Fruit fly (Drosophila melanogaster) whole organism, embryonic: ENCODE data around the gene FASN2.

Experiments used
- Antp ChIP-seq: fragments of 200-800 bp; sonication (Bioruptor generic); optimal IDR thresholded peaks from 3 replicates; lab custom pipeline; 2016; ENCODE audit warnings: missing biosample characterization, missing genetic modification characterization
- Bgb ChIP-seq: fragments of 200-800 bp; sonication (Bioruptor generic); IDR thresholded peaks from 2 replicates; pipeline ENCODE4 v1.3.6; 2022; ENCODE audit warnings: missing biosample characterization, missing genetic modification characterization; ENCODE audit not compliant: partially characterized antibody
- CG10267 ChIP-seq: fragments of 200-800 bp; sonication (Bioruptor generic); optimal IDR thresholded peaks from 2 replicates; lab custom pipeline; 2018; ENCODE audit warnings: missing biosample characterization, mild to moderate bottlenecking, missing genetic modification characterization, moderate library complexity
- CG10274 ChIP-seq: fragments of 200-800 bp; sonication (Bioruptor generic); optimal IDR thresholded peaks from 3 replicates; lab custom pipeline; 2017; ENCODE audit warnings: missing biosample characterization, mild to moderate bottlenecking, missing genetic modification characterization
- CG10654 ChIP-seq: fragments of 200-800 bp; sonication (Bioruptor generic); optimal IDR thresholded peaks from 2 replicates; lab custom pipeline; 2016; ENCODE audit warnings: missing biosample characterization, missing genetic modification characterization
- CG11695 ChIP-seq: fragments of 200-800 bp; sonication (Bioruptor generic); IDR thresholded peaks from 3 replicates; pipeline ENCODE4 v1.3.6; 2022; ENCODE audit warnings: missing biosample characterization, missing genetic modification characterization
- CG12219 ChIP-seq: fragments of 200-800 bp; sonication (Bioruptor generic); optimal IDR thresholded peaks from 3 replicates; lab custom pipeline; 2018; ENCODE audit warnings: missing biosample characterization, mild to moderate bottlenecking, missing genetic modification characterization
- CG12659 ChIP-seq: fragments of 200-800 bp; sonication (Bioruptor generic); optimal IDR thresholded peaks from 3 replicates; lab custom pipeline; 2017; ENCODE audit warnings: mild to moderate bottlenecking, missing biosample characterization, missing genetic modification reagents, missing genetic modification characterization
- CG1529 ChIP-seq: fragments of 200-800 bp; sonication (Bioruptor generic); optimal IDR thresholded peaks from 3 replicates; lab custom pipeline; 2018; ENCODE audit warnings: missing biosample characterization, missing genetic modification characterization
- CG1603 ChIP-seq: fragments of 200-800 bp; sonication (Bioruptor generic); optimal IDR thresholded peaks from 2 replicates; lab custom pipeline; 2019; ENCODE audit warnings: missing biosample characterization, mild to moderate bottlenecking, missing genetic modification characterization, moderate library complexity
- CG17328 ChIP-seq: fragments of 200-800 bp; sonication (Bioruptor generic); IDR thresholded peaks from 2 replicates; pipeline ENCODE4 v1.3.6; 2022; ENCODE audit warnings: missing biosample characterization, missing genetic modification characterization
- CG2120 ChIP-seq: fragments of 200-800 bp; sonication (Bioruptor generic); optimal IDR thresholded peaks from 3 replicates; lab custom pipeline; 2016; ENCODE audit warnings: missing biosample characterization, missing genetic modification characterization
- CG31365 ChIP-seq: fragments of 200-800 bp; sonication (Bioruptor generic); optimal IDR thresholded peaks from 2 replicates; lab custom pipeline; 2018; ENCODE audit warnings: missing biosample characterization, mild to moderate bottlenecking, missing genetic modification characterization
- CG3407 ChIP-seq: fragments of 200-800 bp; sonication (Bioruptor generic); optimal IDR thresholded peaks from 2 replicates; lab custom pipeline; 2018; ENCODE audit warnings: missing biosample characterization, mild to moderate bottlenecking, missing genetic modification characterization
- CG3726 ChIP-seq: fragments of 200-800 bp; sonication (Bioruptor generic); IDR thresholded peaks from 3 replicates; pipeline ENCODE4, ENCODE4 v1.3.6; 2022; ENCODE audit warnings: missing biosample characterization, missing genetic modification characterization
- CG42726 ChIP-seq: fragments of 200-800 bp; sonication (Bioruptor generic); IDR thresholded peaks from 2 replicates; pipeline ENCODE4 v1.3.6; 2022; ENCODE audit warnings: missing biosample characterization, missing genetic modification characterization; ENCODE audit not compliant: partially characterized antibody
- CG4707 ChIP-seq: fragments of 200-800 bp; sonication (Bioruptor generic); optimal IDR thresholded peaks from 2 replicates; lab custom pipeline; 2018; ENCODE audit warnings: missing biosample characterization, mild to moderate bottlenecking, missing genetic modification characterization, moderate library complexity
- CG5245 ChIP-seq: fragments of 200-800 bp; sonication (Bioruptor generic); optimal IDR thresholded peaks from 3 replicates; lab custom pipeline; 2016; ENCODE audit warnings: missing biosample characterization, missing genetic modification characterization
- CG6683 ChIP-seq: fragments of 200-800 bp; sonication (Bioruptor generic); optimal IDR thresholded peaks from 2 replicates; lab custom pipeline; 2017; ENCODE audit warnings: missing biosample characterization, mild to moderate bottlenecking, missing genetic modification characterization, missing genetic modification reagents
- CG7556 ChIP-seq: fragments of 200-800 bp; sonication (Bioruptor generic); optimal IDR thresholded peaks from 2 replicates; lab custom pipeline; 2017; ENCODE audit warnings: missing biosample characterization, mild to moderate bottlenecking, missing genetic modification characterization
- CG8359 ChIP-seq: fragments of 200-800 bp; sonication (Bioruptor generic); optimal IDR thresholded peaks from 2 replicates; lab custom pipeline; 2017; ENCODE audit warnings: missing biosample characterization, mild to moderate bottlenecking, missing genetic modification characterization, borderline replicate concordance
- CG9817 ChIP-seq: fragments of 200-800 bp; sonication (Bioruptor generic); optimal IDR thresholded peaks from 2 replicates; lab custom pipeline; 2018; ENCODE audit warnings: missing biosample characterization, mild to moderate bottlenecking, missing genetic modification characterization, moderate library complexity
- CHES-1-like ChIP-seq: fragments of 200-800 bp; sonication (Bioruptor generic); optimal IDR thresholded peaks from 2 replicates; lab custom pipeline; 2016; ENCODE audit warnings: missing biosample characterization, missing genetic modification characterization
- Camta ChIP-seq: fragments of 200-800 bp; sonication (Bioruptor generic); optimal IDR thresholded peaks from 2 replicates; lab custom pipeline; 2016; ENCODE audit warnings: missing biosample characterization, missing genetic modification characterization
- Drgx ChIP-seq: fragments of 200-800 bp; sonication (Bioruptor generic); IDR thresholded peaks from 2 replicates; pipeline ENCODE4 v1.3.6; 2022; ENCODE audit warnings: missing biosample characterization, missing genetic modification characterization
- ERR ChIP-seq: fragments of 200-800 bp; sonication (Bioruptor generic); optimal IDR thresholded peaks from 2 replicates; lab custom pipeline; 2016; ENCODE audit warnings: missing biosample characterization, missing genetic modification characterization
- GATAe ChIP-seq: fragments of 200-800 bp; sonication (Bioruptor generic); conservative IDR thresholded peaks from 2 replicates; pipeline ENCODE4 v1.3.6; 2022; ENCODE audit warnings: missing biosample characterization, missing genetic modification characterization
- Gsc ChIP-seq: fragments of 200-800 bp; sonication (Bioruptor generic); IDR thresholded peaks from 2 replicates; pipeline ENCODE4 v1.3.6; 2022; ENCODE audit warnings: missing biosample characterization, missing genetic modification characterization
- Gug ChIP-seq: fragments of 200-800 bp; sonication (Bioruptor generic); IDR thresholded peaks from 4 replicates; pipeline ENCODE4 v1.3.6; 2022; ENCODE audit warnings: missing biosample characterization, missing genetic modification characterization
- Hmr ChIP-seq: fragments of 200-800 bp; sonication (Bioruptor generic); optimal IDR thresholded peaks from 3 replicates; lab custom pipeline; 2017; ENCODE audit warnings: mild to moderate bottlenecking, missing biosample characterization, missing genetic modification reagents, missing genetic modification characterization
- Hsf ChIP-seq: fragments of 200-800 bp; sonication (Bioruptor generic); optimal IDR thresholded peaks from 3 replicates; lab custom pipeline; 2016; ENCODE audit warnings: missing biosample characterization, missing genetic modification characterization
- Pdp1 ChIP-seq, 2 experiments: fragments of 200-800 bp; sonication (Bioruptor generic); optimal IDR thresholded peaks; 3 replicates each; lab custom pipeline; 2016; ENCODE audit warnings: missing biosample characterization in 2 of 2, missing genetic modification characterization in 2 of 2, mild to moderate bottlenecking in 1 of 2, moderate library complexity in 1 of 2
- Spps ChIP-seq: fragments of 200-800 bp; sonication (Bioruptor generic); optimal IDR thresholded peaks from 2 replicates; lab custom pipeline; 2018; ENCODE audit warnings: missing biosample characterization, mild to moderate bottlenecking, missing genetic modification characterization
- ara ChIP-seq: fragments of 200-800 bp; sonication (Bioruptor generic); IDR thresholded peaks from 2 replicates; pipeline ENCODE4 v1.3.6; 2022; ENCODE audit warnings: missing biosample characterization, missing genetic modification characterization
- dm ChIP-seq: fragments of 200-800 bp; sonication (Bioruptor generic); optimal IDR thresholded peaks from 3 replicates; lab custom pipeline; 2016; ENCODE audit warnings: missing biosample characterization, missing genetic modification characterization
- ewg ChIP-seq: fragments of 200-800 bp; sonication (Bioruptor generic); optimal IDR thresholded peaks from 3 replicates; lab custom pipeline; 2017; ENCODE audit warnings: mild to moderate bottlenecking, missing biosample characterization, missing genetic modification reagents, missing genetic modification characterization
- eyg ChIP-seq: fragments of 200-800 bp; sonication (Bioruptor generic); optimal IDR thresholded peaks from 3 replicates; lab custom pipeline; 2016; ENCODE audit warnings: missing biosample characterization, missing genetic modification characterization
- gfzf ChIP-seq: fragments of 200-800 bp; sonication (Bioruptor generic); optimal IDR thresholded peaks from 2 replicates; lab custom pipeline; 2016; ENCODE audit warnings: missing biosample characterization, mild to moderate bottlenecking, missing genetic modification characterization, moderate library complexity
- hbn ChIP-seq: fragments of 200-800 bp; sonication (Bioruptor generic); IDR thresholded peaks from 2 replicates; pipeline ENCODE4 v1.3.6; 2022; ENCODE audit warnings: missing biosample characterization, missing genetic modification characterization; ENCODE audit not compliant: partially characterized antibody
- lov ChIP-seq, 2 experiments: fragments of 200-800 bp in 1 of 2; fragments of >200 bp in 1 of 2; sonication (Bioruptor generic) in 1 of 2; IDR thresholded peaks in 1 of 2; optimal IDR thresholded peaks in 1 of 2; 2 replicates in 1 of 2; 3 replicates in 1 of 2; pipeline versions ENCODE4 v1.3.6 to Lab custom; 2017 to 2022; ENCODE audit warnings: missing biosample characterization in 1 of 2, missing genetic modification characterization in 1 of 2
- mld ChIP-seq: fragments of 200-800 bp; sonication (Bioruptor generic); IDR thresholded peaks from 3 replicates; pipeline ENCODE4 v1.3.6; 2022; ENCODE audit warnings: missing biosample characterization, missing genetic modification characterization; ENCODE audit not compliant: partially characterized antibody
- nom ChIP-seq: fragments of 200-800 bp; sonication (Bioruptor generic); optimal IDR thresholded peaks from 2 replicates; lab custom pipeline; 2017; ENCODE audit warnings: missing biosample characterization, missing genetic modification characterization, mild to moderate bottlenecking, moderate library complexity, missing genetic modification reagents
- sens ChIP-seq: fragments of 200-800 bp; sonication (Bioruptor generic); peaks from one replicate; lab custom pipeline; 2016; ENCODE audit warnings: missing biosample characterization, missing genetic modification characterization
- so ChIP-seq: fragments of 200-800 bp; sonication (Bioruptor generic); IDR thresholded peaks from 3 replicates; pipeline ENCODE4 v1.3.6; 2022; ENCODE audit warnings: missing biosample characterization, missing genetic modification characterization
- ssp ChIP-seq: fragments of 200-800 bp; sonication (Bioruptor generic); IDR thresholded peaks from 2 replicates; pipeline ENCODE4 v1.3.6; 2022; ENCODE audit warnings: missing biosample characterization, missing genetic modification characterization
- stc ChIP-seq: fragments of 200-800 bp; sonication (Bioruptor generic); IDR thresholded peaks from 2 replicates; pipeline ENCODE4 v1.3.6; 2022; ENCODE audit warnings: missing biosample characterization, missing genetic modification characterization
- tll ChIP-seq, 2 experiments: fragments of 200-800 bp in 1 of 2; fragments of >200 bp in 1 of 2; sonication (Bioruptor generic) in 1 of 2; optimal IDR thresholded peaks; 2 replicates each; lab custom pipeline; 2017 to 2019; ENCODE audit warnings: missing biosample characterization in 2 of 2, missing genetic modification characterization in 2 of 2, mild to moderate bottlenecking in 1 of 2, moderate library complexity in 1 of 2
- zen2 ChIP-seq: fragments of 200-800 bp; sonication (Bioruptor generic); IDR thresholded peaks from 3 replicates; pipeline ENCODE4 v1.3.6; 2022; ENCODE audit warnings: missing biosample characterization, missing genetic modification characterization; ENCODE audit not compliant: partially characterized antibody
- zf30C ChIP-seq: fragments of 200-800 bp; sonication (Bioruptor generic); optimal IDR thresholded peaks from 3 replicates; lab custom pipeline; 2018; ENCODE audit warnings: missing biosample characterization, mild to moderate bottlenecking, missing genetic modification characterization
- zfh1 ChIP-seq: fragments of 200-800 bp; sonication (Bioruptor generic); IDR thresholded peaks from 3 replicates; pipeline ENCODE4 v1.3.6; 2022; ENCODE audit warnings: missing biosample characterization, missing genetic modification characterization

The FASN2 gene

dm6 chr2L:3004601-3005000 is 39.1 kb upstream of the FASN2 start:
- TF ChIP-seq eyg (GFP tag; lab: Kevin White, UChicago) = no peak
- TF ChIP-seq CG10274 (GFP tag; lab: Kevin White, UChicago) = no peak
- TF ChIP-seq CG3726 (GFP tag; lab: Robert Waterston, UW) = no peak
- no peak for TF ChIP-seq lov (optimal IDR thresholded peaks at IDR 0.05; lab: Kevin White, UChicago)
- TF ChIP-seq lov (GFP tag; IDR thresholded peaks at IDR 0.05; lab: Robert Waterston, UW) = no peak
- TF ChIP-seq hbn (GFP tag; lab: Robert Waterston, UW) = no peak
- no peak for TF ChIP-seq tll (GFP tag; optimal IDR thresholded peaks at IDR 0.05; lab: Kevin White, UChicago)
- TF ChIP-seq CHES-1-like (GFP tag; lab: Kevin White, UChicago) = no peak
- no peak for TF ChIP-seq Hmr (GFP tag; lab: Kevin White, UChicago)
- TF ChIP-seq Camta (GFP tag; lab: Kevin White, UChicago) = no peak
- no peak for TF ChIP-seq gfzf (GFP tag; lab: Kevin White, UChicago)
- no peak for TF ChIP-seq Pdp1 (GFP tag; optimal IDR thresholded peaks at IDR 0.05; lab: Kevin White, UChicago)
- no peak for TF ChIP-seq CG10267 (tag; lab: Kevin White, UChicago)
- TF ChIP-seq Antp = no peak
- no peak for TF ChIP-seq mld (GFP tag; lab: Robert Waterston, UW)
- TF ChIP-seq nom (GFP tag; lab: Kevin White, UChicago) = peak; percentile 25
- TF ChIP-seq ssp (GFP tag; lab: Robert Waterston, UW) = no peak
- TF ChIP-seq CG4707 (GFP tag; lab: Kevin White, UChicago) = no peak
- no peak for TF ChIP-seq so (GFP tag; lab: Robert Waterston, UW)
- TF ChIP-seq CG42726 (GFP tag; lab: Robert Waterston, UW) = no peak
- no peak for TF ChIP-seq dm (GFP tag; lab: Kevin White, UChicago)
- TF ChIP-seq zen2 (GFP tag; lab: Robert Waterston, UW) = no peak
- TF ChIP-seq stc (GFP tag; lab: Robert Waterston, UW) = no peak
- TF ChIP-seq CG31365 (tag; lab: Kevin White, UChicago) = no peak
- TF ChIP-seq CG7556 (GFP tag; lab: Kevin White, UChicago) = no peak
- no peak for TF ChIP-seq CG12219 (GFP tag; lab: Kevin White, UChicago)
- no peak for TF ChIP-seq CG3407 (GFP tag; lab: Kevin White, UChicago)
- no peak for TF ChIP-seq GATAe
- TF ChIP-seq ara (GFP tag; lab: Robert Waterston, UW) = 0 out of 2 replicates have a peak, but pooled peaks have one; percentile 27
- TF ChIP-seq CG17328 (GFP tag; lab: Robert Waterston, UW) = 0 out of 2 replicates have a peak, but pooled peaks have one; percentile 22
- no peak for TF ChIP-seq Gug
- TF ChIP-seq CG5245 = no peak
- no peak for TF ChIP-seq ewg (GFP tag; lab: Kevin White, UChicago)
- TF ChIP-seq Gsc (GFP tag; lab: Robert Waterston, UW) = no peak
- no peak for TF ChIP-seq CG8359
- TF ChIP-seq ERR (GFP tag; lab: Kevin White, UChicago) = no peak
- TF ChIP-seq CG2120 (GFP tag; lab: Kevin White, UChicago) = no peak
- TF ChIP-seq Spps = no peak
- 0 out of 2 replicates have a peak, but pooled peaks have one; percentile 15 for TF ChIP-seq Drgx (GFP tag; lab: Robert Waterston, UW)
- TF ChIP-seq Bgb (GFP tag; lab: Robert Waterston, UW) = no peak
- TF ChIP-seq CG10654 (GFP tag; lab: Kevin White, UChicago) = no peak
- no peak for TF ChIP-seq zfh1
- peak; percentile 30 for TF ChIP-seq zf30C (GFP tag; lab: Kevin White, UChicago)
- peak; percentile 26 for TF ChIP-seq CG1603 (tag; lab: Kevin White, UChicago)
- TF ChIP-seq CG6683 (GFP tag; lab: Kevin White, UChicago) = no peak
- peak; percentile 58 for TF ChIP-seq sens (GFP tag; lab: Kevin White, UChicago)
- TF ChIP-seq Hsf (GFP tag; lab: Kevin White, UChicago) = no peak
- TF ChIP-seq CG1529 = no peak
- TF ChIP-seq CG12659 (GFP tag; lab: Kevin White, UChicago) = no peak
- no peak for TF ChIP-seq CG9817 (tag; lab: Kevin White, UChicago)
- no peak for TF ChIP-seq CG11695 (GFP tag; lab: Robert Waterston, UW)
